Worm (Caenorhabditis elegans) whole organism, L1 larva: ENCODE measurements around the gene ugt-52.

Source experiments
- C16A3.4 ChIP-seq: fragments of 150-350 bp; optimal IDR thresholded peaks from 2 replicates; lab custom pipeline; 2014; ENCODE audit warnings: missing biosample characterization, missing genetic modification characterization
- ceh-82 ChIP-seq, 3 experiments: fragments of 150-350 bp in 1 of 3; sonication (generic microtip) in 2 of 3; optimal IDR thresholded peaks; 2 replicates each; lab custom pipeline; 2014 to 2017; ENCODE audit warnings: missing biosample characterization in 3 of 3, missing genetic modification characterization in 3 of 3
- fkh-10 ChIP-seq: sonication (generic microtip); optimal IDR thresholded peaks from 2 replicates; lab custom pipeline; 2017; ENCODE audit warnings: missing biosample characterization, missing genetic modification reagents, missing genetic modification characterization
- nhr-237 ChIP-seq: fragments of 150-350 bp; optimal IDR thresholded peaks from 2 replicates; lab custom pipeline; 2014; ENCODE audit warnings: missing biosample characterization, missing genetic modification characterization
- nhr-47 ChIP-seq: sonication (generic microtip); optimal IDR thresholded peaks from 2 replicates; lab custom pipeline; 2016; ENCODE audit warnings: mild to moderate bottlenecking, missing genetic modification characterization, moderate library complexity, missing compliant biosample characterization
- nhr-77 ChIP-seq: fragments of 150-350 bp; optimal IDR thresholded peaks from 2 replicates; lab custom pipeline; 2014; ENCODE audit warnings: missing biosample characterization, missing genetic modification characterization
- snpc-4 ChIP-seq: fragments of 150-350 bp; optimal IDR thresholded peaks from 2 replicates; lab custom pipeline; 2014; ENCODE audit warnings: missing biosample characterization, missing genetic modification characterization

- TF ChIP-seq fkh-10 (GFP tag; lab: Kevin White, UChicago) = no peak
- TF ChIP-seq nhr-237 (tag; lab: Kevin White, UChicago) = no peak
- TF ChIP-seq nhr-47 (tag; lab: Kevin White, UChicago) = no peak
- TF ChIP-seq snpc-4 (tag; lab: Kevin White, UChicago) = no peak
- no peak for TF ChIP-seq C16A3.4 (tag; lab: Kevin White, UChicago)
- no peak for TF ChIP-seq ceh-82 (tag; optimal IDR thresholded peaks at IDR 0.05; lab: Kevin White, UChicago)
- TF ChIP-seq nhr-77 (tag; lab: Kevin White, UChicago) = no peak
Observed at ce11 chrIV:773580-773979, 5.0 kb upstream of the ugt-52 start.
